Worm (Caenorhabditis elegans): ENCODE results near the gene C18A11.4.

DNA sequence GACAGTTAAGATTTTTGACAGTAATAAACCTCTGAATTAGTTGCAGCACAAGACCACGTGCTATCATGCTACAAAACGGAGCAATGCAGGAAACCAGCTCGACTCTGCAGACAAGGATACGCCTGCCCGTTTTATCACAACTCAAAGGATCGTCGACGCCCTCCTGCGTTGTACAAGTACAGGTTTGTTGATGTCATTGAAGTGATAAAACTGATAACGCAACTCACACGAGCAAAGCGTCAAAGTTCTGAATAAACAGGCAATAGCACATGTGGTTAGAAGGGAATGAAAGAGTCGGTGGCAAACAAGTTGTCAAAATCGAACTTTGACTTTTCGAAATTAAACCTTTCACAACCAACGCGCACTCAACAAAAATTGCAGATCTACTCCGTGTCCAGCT lies 22.6 kb upstream of the C18A11.4 start:
- TF ChIP-seq ztf-22 (GFP tag; optimal IDR thresholded peaks at IDR 0.05) (peak; percentile 55), hrde-1 (tag; optimal IDR thresholded peaks at IDR 0.05; ENCODE audit: borderline replicate concordance) (no peak), F37B4.10 (GFP tag; IDR thresholded peaks at IDR 0.05) (no peak), ccch-3 (GFP tag; optimal IDR thresholded peaks at IDR 0.05) (no peak)
